Worm (Caenorhabditis elegans) whole organism, early embryonic: ENCODE results near the gene arrd-2.

ENCODE experiments used
- B0310.2 ChIP-seq: sonication (generic microtip); optimal IDR thresholded peaks from 2 replicates; lab custom pipeline; 2016; ENCODE audit warnings: mild to moderate bottlenecking, missing genetic modification characterization, missing compliant biosample characterization
- F13C5.2 ChIP-seq: sonication (generic microtip); optimal IDR thresholded peaks from 2 replicates; lab custom pipeline; 2017; ENCODE audit warnings: mild to moderate bottlenecking, missing genetic modification characterization, inconsistent platforms, missing compliant biosample characterization
- aly-1 ChIP-seq: sonication (generic microtip); optimal IDR thresholded peaks from 2 replicates; lab custom pipeline; 2016; ENCODE audit warnings: missing genetic modification characterization, missing compliant biosample characterization
- ama-1 ChIP-seq: fragments of 150-350 bp; optimal IDR thresholded peaks from 2 replicates; lab custom pipeline; 2014
- ceh-13 ChIP-seq: fragments of 200-800 bp; sonication (Bioruptor generic); optimal IDR thresholded peaks from 2 replicates; lab custom pipeline; 2018; ENCODE audit warnings: mild to moderate bottlenecking, missing genetic modification characterization, missing compliant biosample characterization
- ceh-36 ChIP-seq: sonication (generic microtip); optimal IDR thresholded peaks from 2 replicates; lab custom pipeline; 2016; ENCODE audit warnings: missing genetic modification characterization, inconsistent platforms, missing compliant biosample characterization
- ets-7 ChIP-seq: sonication (generic microtip); optimal IDR thresholded peaks from 2 replicates; lab custom pipeline; 2016; ENCODE audit warnings: missing genotype, missing genetic modification characterization, missing compliant biosample characterization
- flt-1 ChIP-seq: fragments of 200-800 bp; sonication (Bioruptor generic); IDR thresholded peaks from 2 replicates; pipeline ENCODE4 v1.3.6; 2022; ENCODE audit warnings: missing genetic modification characterization, missing compliant biosample characterization
- hmbx-1 ChIP-seq: sonication (generic microtip); optimal IDR thresholded peaks from 2 replicates; lab custom pipeline; 2016; ENCODE audit warnings: mild to moderate bottlenecking, missing genetic modification characterization, missing compliant biosample characterization
- hmg-4 ChIP-seq: fragments of 200-800 bp; sonication (Bioruptor generic); optimal IDR thresholded peaks from 2 replicates; lab custom pipeline; 2018; ENCODE audit warnings: mild to moderate bottlenecking, missing genetic modification characterization, missing compliant biosample characterization
- hnd-1 ChIP-seq: sonication (generic microtip); optimal IDR thresholded peaks from 2 replicates; lab custom pipeline; 2016; ENCODE audit warnings: missing genetic modification characterization, missing compliant biosample characterization
- pes-1 ChIP-seq: fragments of 200-800 bp; sonication (Bioruptor generic); IDR thresholded peaks from 2 replicates; pipeline ENCODE4 v1.3.6; 2022; ENCODE audit warnings: missing genetic modification reagents, missing genetic modification characterization, missing compliant biosample characterization
- scrt-1 ChIP-seq: fragments of 200-800 bp; sonication (Bioruptor generic); IDR thresholded peaks from 2 replicates; pipeline ENCODE4 v1.3.6; 2022; ENCODE audit warnings: missing genetic modification characterization, missing compliant biosample characterization
- sea-1 ChIP-seq: fragments of 200-800 bp; sonication (Bioruptor generic); conservative IDR thresholded peaks from 2 replicates; pipeline ENCODE4 v1.3.6; 2022; ENCODE audit warnings: missing genetic modification characterization, missing compliant biosample characterization
- tbx-11 ChIP-seq: fragments of 200-800 bp; sonication (Bioruptor generic); IDR thresholded peaks from 2 replicates; pipeline ENCODE4 v1.3.6; 2022; ENCODE audit warnings: missing genetic modification characterization, missing compliant biosample characterization
- tbx-37 ChIP-seq: fragments of 200-800 bp; sonication (Bioruptor generic); conservative IDR thresholded peaks from 2 replicates; pipeline ENCODE4 v1.3.6; 2022; ENCODE audit warnings: missing genetic modification reagents, missing genetic modification characterization, missing compliant biosample characterization
- tra-4 ChIP-seq: sonication (generic microtip); optimal IDR thresholded peaks from 2 replicates; lab custom pipeline; 2017; ENCODE audit warnings: missing genetic modification characterization, missing compliant biosample characterization

The arrd-2 gene

DNA sequence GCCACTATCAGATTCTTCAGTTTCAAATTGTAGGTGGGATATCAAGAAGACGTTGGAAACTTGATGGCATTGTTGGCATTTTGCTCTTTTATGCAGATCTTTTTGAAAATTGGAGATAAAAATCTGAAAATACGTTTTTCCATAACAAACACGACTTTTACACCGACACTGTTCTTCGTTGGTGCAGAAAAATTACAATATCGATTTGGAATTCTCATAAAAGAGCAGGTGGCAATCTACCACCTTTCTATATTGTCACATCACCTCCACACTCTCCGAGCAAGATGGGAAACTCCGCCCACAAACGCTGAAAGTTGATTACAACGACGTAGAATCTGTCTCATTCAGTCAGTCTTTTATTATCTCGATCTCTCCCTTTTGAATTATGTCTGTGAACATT is at the start of gene arrd-2:
arrd-2 (plus strand) TSS at position 301 of the 400 bp plus-strand sequence.
- no peak for TF ChIP-seq hmg-4 (GFP tag; lab: Kevin White, UChicago)
- TF ChIP-seq hmbx-1 (tag; lab: Kevin White, UChicago) = no peak
- TF ChIP-seq pes-1 (GFP tag; lab: Robert Waterston, UW) = no peak
- no peak for TF ChIP-seq F13C5.2
- no peak for TF ChIP-seq ceh-13 (GFP tag; lab: Kevin White, UChicago)
- TF ChIP-seq hnd-1 (tag; lab: Kevin White, UChicago) = no peak
- no peak for TF ChIP-seq B0310.2 (tag; lab: Kevin White, UChicago)
- TF ChIP-seq aly-1 = no peak
- no peak for TF ChIP-seq tra-4 (tag; lab: Kevin White, UChicago)
- no peak for TF ChIP-seq ama-1
- no peak for TF ChIP-seq ceh-36
- no peak for TF ChIP-seq tbx-11 (GFP tag; lab: Robert Waterston, UW)
- TF ChIP-seq tbx-37 = no peak
- no peak for TF ChIP-seq flt-1 (GFP tag; lab: Robert Waterston, UW)
- no peak for TF ChIP-seq scrt-1 (GFP tag; lab: Robert Waterston, UW)
- no peak for TF ChIP-seq sea-1 (GFP tag; lab: Robert Waterston, UW)
- TF ChIP-seq ets-7 (tag; lab: Kevin White, UChicago) = no peak

DNA sequence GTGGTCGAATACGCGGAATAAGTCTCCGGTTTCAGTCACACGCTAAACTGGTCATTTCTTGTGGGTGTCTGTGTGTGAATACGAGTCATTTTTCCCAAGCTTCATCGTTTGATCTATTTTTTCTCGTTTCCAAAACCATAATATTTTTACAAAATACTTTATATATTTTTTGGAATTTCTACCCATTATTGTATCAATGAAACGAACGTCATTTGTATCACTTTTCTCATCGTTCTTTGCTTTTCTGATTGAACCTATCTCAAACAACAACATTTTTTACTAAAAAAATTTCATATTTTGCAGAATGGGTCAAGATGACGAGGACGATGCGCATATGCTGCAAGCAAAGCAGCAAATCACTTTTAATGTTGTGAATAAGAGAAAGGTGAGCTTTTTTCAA is 49.3 kb upstream of the arrd-2 start, which contains the start of gene mel-11:
mel-11 (plus strand) TSS at position 301 of the 400 bp plus-strand sequence.
- TF ChIP-seq ceh-13 (GFP tag; lab: Kevin White, UChicago) (no peak), pes-1 (GFP tag; lab: Robert Waterston, UW) (no peak), scrt-1 (GFP tag; lab: Robert Waterston, UW) (no peak), hmbx-1 (tag; lab: Kevin White, UChicago) (no peak), hnd-1 (tag; lab: Kevin White, UChicago) (no peak), ceh-36 (no peak), flt-1 (GFP tag; lab: Robert Waterston, UW) (no peak), aly-1 (no peak), hmg-4 (GFP tag; lab: Kevin White, UChicago) (no peak), B0310.2 (tag; lab: Kevin White, UChicago) (no peak), sea-1 (GFP tag; lab: Robert Waterston, UW) (no peak), ets-7 (tag; lab: Kevin White, UChicago) (no peak)

DNA sequence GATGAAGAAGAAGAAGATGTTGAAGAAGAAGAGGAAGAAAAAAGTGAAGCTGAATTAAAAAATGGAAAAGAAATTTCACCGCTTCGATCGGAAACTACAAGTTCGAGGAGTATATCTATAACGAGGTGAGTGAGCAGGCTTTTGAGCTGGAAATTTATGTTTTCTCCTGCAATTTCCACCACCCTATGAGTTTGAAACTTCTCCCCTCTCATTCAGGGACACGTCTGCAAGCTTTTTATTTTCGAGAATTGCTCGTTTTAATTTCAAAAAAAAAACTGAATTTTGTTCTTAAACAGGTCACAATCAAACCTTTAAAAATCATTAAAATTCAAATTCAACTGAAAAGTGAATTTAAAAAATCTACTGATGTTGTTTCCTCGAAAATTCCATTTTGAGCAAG is 45.3 kb upstream of the arrd-2 start:
- no peak for TF ChIP-seq tbx-11 (GFP tag; lab: Robert Waterston, UW)
- TF ChIP-seq ets-7 (tag; lab: Kevin White, UChicago) = no peak
- no peak for TF ChIP-seq F13C5.2
- no peak for TF ChIP-seq ceh-36
- no peak for TF ChIP-seq aly-1
- TF ChIP-seq scrt-1 (GFP tag; lab: Robert Waterston, UW) = no peak
- TF ChIP-seq ama-1 = no peak
- no peak for TF ChIP-seq sea-1 (GFP tag; lab: Robert Waterston, UW)
- TF ChIP-seq tra-4 (tag; lab: Kevin White, UChicago) = no peak
- no peak for TF ChIP-seq pes-1 (GFP tag; lab: Robert Waterston, UW)
- no peak for TF ChIP-seq flt-1 (GFP tag; lab: Robert Waterston, UW)
- TF ChIP-seq tbx-37 = no peak
- TF ChIP-seq ceh-13 (GFP tag; lab: Kevin White, UChicago) = no peak

DNA sequence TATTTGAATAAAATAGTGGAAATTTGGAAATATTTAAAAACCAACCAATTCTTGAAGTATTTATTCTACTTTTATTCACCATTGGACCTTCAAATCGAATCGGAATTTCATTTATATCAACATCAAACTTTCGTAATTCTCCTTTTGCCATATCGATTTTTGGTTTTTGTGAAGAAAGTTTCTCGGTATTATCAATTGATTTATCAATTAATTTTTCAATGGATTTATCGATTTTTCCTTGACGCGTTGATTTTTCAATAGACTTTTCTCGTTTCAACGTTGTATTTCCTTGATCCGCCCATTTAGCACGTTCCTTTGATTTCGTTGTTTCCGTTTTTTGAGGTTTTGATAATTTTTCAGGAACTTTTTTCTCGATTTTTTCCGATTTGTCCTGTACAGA is 38.2 kb upstream of the arrd-2 start:
- TF ChIP-seq flt-1 (GFP tag; lab: Robert Waterston, UW) (no peak), ceh-13 (GFP tag; lab: Kevin White, UChicago) (no peak), hmbx-1 (tag; lab: Kevin White, UChicago) (no peak), pes-1 (GFP tag; lab: Robert Waterston, UW) (no peak), tra-4 (tag; lab: Kevin White, UChicago) (no peak), ama-1 (no peak), hmg-4 (GFP tag; lab: Kevin White, UChicago) (no peak), F13C5.2 (no peak), B0310.2 (tag; lab: Kevin White, UChicago) (no peak)

DNA sequence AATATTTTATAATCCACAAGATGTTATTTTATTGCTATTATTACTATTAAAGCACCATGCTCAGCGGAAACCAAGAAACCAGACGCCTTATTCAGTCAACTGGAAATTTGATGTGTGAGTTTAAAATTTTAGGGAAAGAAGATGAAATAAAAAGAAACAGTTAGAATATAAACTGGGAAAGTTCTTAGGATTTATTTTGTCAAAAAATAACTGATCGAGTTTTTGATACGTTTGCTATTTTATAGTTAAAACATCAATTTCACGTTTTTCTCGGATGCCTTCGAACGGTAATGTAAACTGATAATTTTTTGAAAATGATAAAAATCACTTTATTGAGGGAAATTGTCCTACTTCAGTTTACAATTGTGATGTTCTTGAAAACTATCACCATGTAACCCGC is 35.2 kb upstream of the arrd-2 start, which contains the start of gene C06C3.3:
C06C3.3 (minus strand) TSS at position 101 of the 400 bp plus-strand sequence.
- TF ChIP-seq ceh-36 (no peak), hnd-1 (tag; lab: Kevin White, UChicago) (no peak), F13C5.2 (no peak), pes-1 (GFP tag; lab: Robert Waterston, UW) (no peak), tra-4 (tag; lab: Kevin White, UChicago) (no peak), B0310.2 (tag; lab: Kevin White, UChicago) (no peak), hmbx-1 (tag; lab: Kevin White, UChicago) (no peak), tbx-11 (GFP tag; lab: Robert Waterston, UW) (no peak), tbx-37 (no peak), scrt-1 (GFP tag; lab: Robert Waterston, UW) (no peak), flt-1 (GFP tag; lab: Robert Waterston, UW) (no peak)

DNA sequence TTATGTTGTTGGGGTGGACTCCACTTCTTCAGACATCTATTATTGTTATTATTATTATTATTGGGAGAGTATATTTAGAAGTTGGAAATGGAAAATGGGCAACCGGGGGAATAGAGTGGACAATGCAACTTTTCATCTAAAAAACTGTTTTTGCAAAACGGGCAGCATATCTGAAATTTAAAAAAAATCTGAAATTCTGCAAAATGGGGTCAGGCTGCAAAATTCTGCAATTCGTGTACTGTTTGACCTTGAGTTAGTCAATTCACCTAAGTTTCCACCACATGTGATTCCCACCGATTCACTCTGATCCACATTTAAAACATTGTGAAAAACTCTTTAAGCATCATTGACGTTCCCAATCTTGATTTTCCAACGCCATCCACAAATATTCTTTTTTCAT is 34.6 kb upstream of the arrd-2 start, which contains the start of gene C06C3.4:
C06C3.4 (plus strand) TSS at position 301 of the 400 bp plus-strand sequence.
- TF ChIP-seq hmg-4 (GFP tag; lab: Kevin White, UChicago) (no peak), flt-1 (GFP tag; lab: Robert Waterston, UW) (no peak), B0310.2 (tag; lab: Kevin White, UChicago) (no peak), tbx-37 (no peak), ceh-36 (no peak), scrt-1 (GFP tag; lab: Robert Waterston, UW) (no peak)

DNA sequence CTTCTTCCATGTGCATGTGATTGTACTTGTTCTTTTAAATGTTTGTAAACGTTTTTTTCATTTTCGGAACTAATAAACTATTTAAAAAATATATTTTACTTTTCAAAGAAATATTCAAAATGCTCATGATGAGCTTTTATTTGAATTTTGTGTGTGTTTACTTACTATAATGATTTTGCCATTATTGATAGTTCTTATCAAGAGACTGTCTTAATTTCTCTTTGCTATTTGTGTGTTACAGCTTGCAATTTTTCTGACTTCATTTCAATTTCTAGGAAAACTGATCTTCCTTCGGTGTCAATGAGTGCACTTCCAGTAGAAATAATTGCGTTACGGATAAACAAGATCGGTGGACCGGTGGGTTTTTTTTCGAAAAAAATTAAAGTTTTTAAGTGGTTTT is 32.8 kb upstream of the arrd-2 start, which contains the start of gene C06C3.12:
C06C3.12 (plus strand) TSS at position 301 of the 400 bp plus-strand sequence.
- TF ChIP-seq ets-7 (tag; lab: Kevin White, UChicago) (no peak), ceh-13 (GFP tag; lab: Kevin White, UChicago) (no peak), scrt-1 (GFP tag; lab: Robert Waterston, UW) (no peak), hmbx-1 (tag; lab: Kevin White, UChicago) (no peak), ceh-36 (no peak), hnd-1 (tag; lab: Kevin White, UChicago) (no peak), pes-1 (GFP tag; lab: Robert Waterston, UW) (no peak), tra-4 (tag; lab: Kevin White, UChicago) (no peak), ama-1 (no peak), sea-1 (GFP tag; lab: Robert Waterston, UW) (no peak), aly-1 (no peak), B0310.2 (tag; lab: Kevin White, UChicago) (no peak), F13C5.2 (no peak), flt-1 (GFP tag; lab: Robert Waterston, UW) (no peak)
